Worm (Caenorhabditis elegans): ENCODE results near the gene M03F8.1.

- TF ChIP-seq ceh-22 (tag; optimal IDR thresholded peaks at IDR 0.05) (no peak), ceh-18 (tag; optimal IDR thresholded peaks at IDR 0.05) (no peak), lin-11 (tag; optimal IDR thresholded peaks at IDR 0.05) (no peak), F13H6.1 (tag; optimal IDR thresholded peaks at IDR 0.05) (no peak), nhr-11 (tag; optimal IDR thresholded peaks at IDR 0.05) (no peak), pqm-1 (tag; optimal IDR thresholded peaks at IDR 0.05) (no peak), ceh-45 (GFP tag; IDR thresholded peaks at IDR 0.05) (no peak)
Measured at ce11 chrV:5975724-5976123, 24.5 kb downstream of the M03F8.1 start, which contains the start of gene acy-2.
